Fruit fly (Drosophila melanogaster): Measurements from ENCODE around the gene Acp76A.

The Acp76A gene

DNA sequence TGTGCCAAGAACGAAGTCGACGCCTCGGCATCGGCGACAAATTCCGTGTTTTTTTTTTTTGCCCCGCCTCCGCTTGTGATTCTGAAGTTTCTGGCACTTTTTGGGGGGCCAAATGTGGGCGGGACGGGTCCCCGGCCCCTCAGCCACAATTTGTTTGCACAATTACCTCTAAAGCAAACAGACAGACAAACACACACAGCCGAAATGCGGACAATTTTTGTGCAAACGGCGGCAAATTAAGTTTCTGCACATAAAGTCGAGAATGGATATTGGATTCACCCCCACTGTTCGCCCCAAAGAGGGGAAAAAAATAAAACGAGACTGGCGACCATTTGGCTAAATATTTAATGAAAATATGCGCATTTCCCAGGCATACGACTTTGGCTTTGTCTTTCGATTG lies 31.4 kb downstream of the Acp76A start:
- TF ChIP-seq toe (GFP tag; optimal IDR thresholded peaks at IDR 0.05): no peak
- TF ChIP-seq tj (GFP tag; optimal IDR thresholded peaks at IDR 0.05): peak; percentile 78
- no peak for TF ChIP-seq CG11617 (GFP tag; optimal IDR thresholded peaks at IDR 0.05)

DNA sequence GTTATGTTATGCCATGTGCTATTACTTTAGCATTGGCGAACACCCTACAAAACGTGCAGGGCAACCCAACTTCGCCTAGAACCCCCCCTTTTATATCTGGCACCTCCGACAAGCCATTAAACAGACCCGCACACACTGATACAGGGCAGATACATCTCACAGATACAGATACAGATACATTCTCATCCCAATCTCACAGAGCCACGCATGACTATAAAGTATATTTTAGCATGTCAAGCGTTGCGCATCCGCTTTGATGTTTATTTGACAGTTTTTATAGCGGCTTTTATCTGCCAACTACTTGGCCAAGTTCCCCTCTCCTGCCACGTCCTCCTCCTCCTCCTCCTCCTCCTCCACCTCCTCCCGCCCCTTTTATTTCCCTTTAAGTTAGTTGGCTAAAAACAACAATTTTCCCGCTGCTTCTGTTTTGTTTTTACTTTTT lies 32.5 kb downstream of the Acp76A start:
- TF ChIP-seq Clk (GFP tag; optimal IDR thresholded peaks at IDR 0.05) (no peak), CG7101 (tag; optimal IDR thresholded peaks at IDR 0.05) (no peak), kay (GFP tag; ENCODE audit: borderline replicate concordance) (no peak), cic (GFP tag; optimal IDR thresholded peaks at IDR 0.05) (no peak), cnc (optimal IDR thresholded peaks at IDR 0.05) (no peak), pad (GFP tag; optimal IDR thresholded peaks at IDR 0.05) (no peak), CG5204 (GFP tag; optimal IDR thresholded peaks at IDR 0.05) (no peak), CG12768 (GFP tag; optimal IDR thresholded peaks at IDR 0.05) (no peak), CG1620 (GFP tag; optimal IDR thresholded peaks at IDR 0.05) (no peak)

- TF ChIP-seq toe (GFP tag; optimal IDR thresholded peaks at IDR 0.05): no peak
- TF ChIP-seq cic (GFP tag; optimal IDR thresholded peaks at IDR 0.05): no peak
- TF ChIP-seq CG33017 (tag; optimal IDR thresholded peaks at IDR 0.05): no peak
- TF ChIP-seq CG14711 (tag; optimal IDR thresholded peaks at IDR 0.05): no peak
- TF ChIP-seq tj (GFP tag; optimal IDR thresholded peaks at IDR 0.05): peak; percentile 12
Measured at dm6 chr3L:19018440-19018839, 33.4 kb downstream of the Acp76A start.

DNA sequence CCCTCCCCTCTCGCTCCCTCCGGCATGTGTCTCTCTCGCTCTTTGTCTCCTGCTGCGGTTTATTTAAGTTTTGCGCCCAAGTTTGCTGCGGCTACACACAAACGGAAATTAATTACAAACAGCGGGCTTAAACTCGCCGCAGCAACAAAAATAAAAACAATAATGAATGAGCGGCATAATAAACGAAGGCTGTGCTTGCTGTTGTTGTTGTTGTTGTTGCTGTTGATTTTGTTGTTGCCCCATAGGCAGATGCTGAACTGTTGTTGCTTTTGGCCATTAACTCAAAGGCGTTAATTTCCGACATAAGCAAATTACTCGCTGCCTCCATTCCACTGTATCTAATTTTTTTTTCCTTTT lies 35.0 kb downstream of the Acp76A start:
- TF ChIP-seq toe (GFP tag; optimal IDR thresholded peaks at IDR 0.05) (no peak), CG11617 (GFP tag; optimal IDR thresholded peaks at IDR 0.05) (no peak), pad (GFP tag; optimal IDR thresholded peaks at IDR 0.05) (no peak), CG12768 (GFP tag; optimal IDR thresholded peaks at IDR 0.05) (no peak), cic (GFP tag; optimal IDR thresholded peaks at IDR 0.05) (no peak), Clk (GFP tag; optimal IDR thresholded peaks at IDR 0.05) (no peak), CG7101 (tag; optimal IDR thresholded peaks at IDR 0.05) (no peak), CG1620 (GFP tag; optimal IDR thresholded peaks at IDR 0.05) (no peak), CG14711 (tag; optimal IDR thresholded peaks at IDR 0.05) (no peak), CG33017 (tag; optimal IDR thresholded peaks at IDR 0.05) (no peak), CG7045 (GFP tag; optimal IDR thresholded peaks at IDR 0.05) (no peak), cnc (optimal IDR thresholded peaks at IDR 0.05) (no peak), Hr96 (GFP tag; optimal IDR thresholded peaks at IDR 0.05) (no peak), bab1 (GFP tag; optimal IDR thresholded peaks at IDR 0.05) (no peak)

DNA sequence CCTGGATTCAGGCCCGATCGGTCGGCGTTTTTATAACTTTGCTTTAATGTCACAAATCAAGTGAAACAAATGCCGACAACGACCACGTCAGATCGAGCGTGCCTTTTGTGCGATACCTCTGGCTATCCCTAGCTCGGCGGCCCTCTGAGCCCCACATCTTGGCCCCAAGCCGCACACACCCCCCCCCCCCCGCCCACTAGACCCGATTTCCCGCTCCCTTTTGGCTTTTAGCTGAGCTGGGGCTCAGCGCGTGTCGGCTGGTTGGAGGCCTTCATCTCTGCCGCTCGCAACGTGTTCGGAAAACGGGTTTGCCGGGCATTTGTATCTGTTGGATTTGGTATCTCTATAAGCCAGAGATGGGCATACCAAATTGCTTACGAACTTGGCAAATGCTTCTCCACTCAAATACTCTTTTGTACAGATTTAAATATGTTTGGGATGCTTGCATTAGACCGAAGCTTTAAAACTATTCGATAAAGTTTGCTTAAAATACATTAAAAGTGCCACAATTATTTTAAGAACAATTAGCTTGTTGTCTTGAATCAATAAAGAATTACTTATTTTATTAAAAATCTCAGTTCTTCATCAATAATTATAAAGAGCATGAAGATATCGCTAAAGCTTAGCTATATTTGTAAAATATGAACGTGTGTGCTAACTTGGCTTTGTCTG lies 35.6 kb downstream of the Acp76A start:
- TF ChIP-seq CG5204 (GFP tag; optimal IDR thresholded peaks at IDR 0.05): no peak
- no peak for TF ChIP-seq CG1620 (GFP tag; optimal IDR thresholded peaks at IDR 0.05)
- TF ChIP-seq pad (GFP tag; optimal IDR thresholded peaks at IDR 0.05): no peak
- TF ChIP-seq CG11617 (GFP tag; optimal IDR thresholded peaks at IDR 0.05): no peak
- no peak for TF ChIP-seq CG7101 (tag; optimal IDR thresholded peaks at IDR 0.05)
- no peak for TF ChIP-seq CG14711 (tag; optimal IDR thresholded peaks at IDR 0.05)
- no peak for TF ChIP-seq cnc (optimal IDR thresholded peaks at IDR 0.05)
- no peak for TF ChIP-seq bab1 (GFP tag; optimal IDR thresholded peaks at IDR 0.05)
- TF ChIP-seq Mnt (GFP tag; optimal IDR thresholded peaks at IDR 0.05): no peak
- no peak for TF ChIP-seq CG33017 (tag; optimal IDR thresholded peaks at IDR 0.05)
- no peak for TF ChIP-seq Crg-1 (GFP tag; optimal IDR thresholded peaks at IDR 0.05)
- no peak for TF ChIP-seq Hr96 (GFP tag; optimal IDR thresholded peaks at IDR 0.05)
- no peak for TF ChIP-seq Clk (GFP tag; optimal IDR thresholded peaks at IDR 0.05)
- TF ChIP-seq CG7045 (GFP tag; optimal IDR thresholded peaks at IDR 0.05): no peak
- TF ChIP-seq tj (GFP tag; optimal IDR thresholded peaks at IDR 0.05): no peak
- TF ChIP-seq cic (GFP tag; optimal IDR thresholded peaks at IDR 0.05): no peak
- no peak for TF ChIP-seq ovo (GFP tag; optimal IDR thresholded peaks at IDR 0.05)
- TF ChIP-seq kay (GFP tag; ENCODE audit: borderline replicate concordance): no peak
- TF ChIP-seq CG12768 (GFP tag; optimal IDR thresholded peaks at IDR 0.05): no peak
- no peak for TF ChIP-seq toe (GFP tag; optimal IDR thresholded peaks at IDR 0.05)

dm6 chr3L:19015454-19016054 lies 36.3 kb downstream of the Acp76A start:
- no peak for TF ChIP-seq toe (GFP tag; optimal IDR thresholded peaks at IDR 0.05)
- peak; percentile 93 for TF ChIP-seq kay (GFP tag; ENCODE audit: borderline replicate concordance)
- no peak for TF ChIP-seq Crg-1 (GFP tag; optimal IDR thresholded peaks at IDR 0.05)
- peak; percentile 23 for TF ChIP-seq CG7045 (GFP tag; optimal IDR thresholded peaks at IDR 0.05)
- peak; percentile 97 for TF ChIP-seq cic (GFP tag; optimal IDR thresholded peaks at IDR 0.05)
- TF ChIP-seq Mnt (GFP tag; optimal IDR thresholded peaks at IDR 0.05): peak; percentile 17
- TF ChIP-seq CG12768 (GFP tag; optimal IDR thresholded peaks at IDR 0.05): peak; percentile 49
- peak; percentile 33 for TF ChIP-seq Hr96 (GFP tag; optimal IDR thresholded peaks at IDR 0.05)

DNA sequence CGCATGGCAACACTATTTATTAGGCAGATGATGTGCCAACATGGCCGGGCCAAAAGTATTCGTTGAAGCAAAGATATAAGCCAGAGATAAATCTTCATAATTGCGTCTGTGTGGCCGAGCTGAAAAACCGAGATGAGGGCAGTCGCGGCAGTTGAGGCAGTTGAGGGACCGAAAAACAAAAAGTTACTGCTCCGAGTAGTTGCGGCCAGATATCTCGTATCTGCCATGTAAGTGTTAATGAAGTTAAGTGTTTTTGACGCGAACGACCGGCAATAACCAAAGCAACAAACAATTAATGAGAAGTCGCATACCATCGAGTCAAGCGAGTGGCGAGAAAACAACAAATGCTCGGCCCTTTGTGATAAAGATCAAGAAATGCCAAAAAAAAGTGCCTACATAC lies 37.0 kb downstream of the Acp76A start:
- TF ChIP-seq CG33017 (tag; optimal IDR thresholded peaks at IDR 0.05) (no peak), pad (GFP tag; optimal IDR thresholded peaks at IDR 0.05) (no peak), Clk (GFP tag; optimal IDR thresholded peaks at IDR 0.05) (no peak), Hr96 (GFP tag; optimal IDR thresholded peaks at IDR 0.05) (no peak), CG7101 (tag; optimal IDR thresholded peaks at IDR 0.05) (no peak)
